Fruit fly (Drosophila melanogaster) whole organism, embryonic: ENCODE data around the gene MICAL-like.

Experiments
- Awh ChIP-seq: fragments of 200-800 bp; sonication (Bioruptor generic); IDR thresholded peaks from 2 replicates; pipeline ENCODE4, ENCODE4 v1.3.6; 2022; ENCODE audit warnings: missing biosample characterization, missing genetic modification characterization
- Bteb2 ChIP-seq: fragments of 200-800 bp; sonication (Bioruptor generic); optimal IDR thresholded peaks from 2 replicates; lab custom pipeline; 2016; ENCODE audit warnings: missing biosample characterization, missing genetic modification characterization
- CG10147 ChIP-seq: fragments of 200-800 bp; sonication (Bioruptor generic); optimal IDR thresholded peaks from 2 replicates; lab custom pipeline; 2019; ENCODE audit warnings: missing biosample characterization, mild to moderate bottlenecking, missing genetic modification characterization, moderate library complexity
- CG10543 ChIP-seq: fragments of 200-800 bp; sonication (Bioruptor generic); optimal IDR thresholded peaks from 3 replicates; lab custom pipeline; 2017; ENCODE audit warnings: missing biosample characterization, mild to moderate bottlenecking, missing genetic modification characterization, moderate library complexity
- CG12942 ChIP-seq: fragments of 200-800 bp; sonication (Bioruptor generic); optimal IDR thresholded peaks from 3 replicates; lab custom pipeline; 2016; ENCODE audit warnings: missing biosample characterization, missing genetic modification characterization
- CG15011 ChIP-seq: fragments of 200-800 bp; sonication (Bioruptor generic); optimal IDR thresholded peaks from 3 replicates; lab custom pipeline; 2018; ENCODE audit warnings: missing biosample characterization, mild to moderate bottlenecking, missing genetic modification characterization
- CG2116 ChIP-seq: fragments of 200-800 bp; sonication (Bioruptor generic); optimal IDR thresholded peaks from 3 replicates; lab custom pipeline; 2018; ENCODE audit warnings: missing biosample characterization, mild to moderate bottlenecking, missing genetic modification characterization
- CG2678 ChIP-seq: fragments of 200-800 bp; sonication (Bioruptor generic); optimal IDR thresholded peaks from 3 replicates; lab custom pipeline; 2019; ENCODE audit warnings: missing biosample characterization, mild to moderate bottlenecking, missing genetic modification characterization, moderate library complexity
- CG3163 ChIP-seq: fragments of 200-800 bp; sonication (Bioruptor generic); optimal IDR thresholded peaks from 3 replicates; lab custom pipeline; 2016; ENCODE audit warnings: missing biosample characterization, missing genetic modification characterization
- CG33557 ChIP-seq: fragments of 200-800 bp; sonication (Bioruptor generic); optimal IDR thresholded peaks from 2 replicates; lab custom pipeline; 2019; ENCODE audit warnings: missing biosample characterization, mild to moderate bottlenecking, missing genetic modification characterization, moderate library complexity
- CG34224 ChIP-seq: fragments of 200-800 bp; sonication (Bioruptor generic); IDR thresholded peaks from 3 replicates; pipeline ENCODE4 v1.3.6; 2022; ENCODE audit warnings: missing biosample characterization, missing genetic modification characterization; ENCODE audit not compliant: partially characterized antibody
- CG34422 ChIP-seq: fragments of 200-800 bp; sonication (Bioruptor generic); IDR thresholded peaks from 3 replicates; pipeline ENCODE4 v1.3.6; 2022; ENCODE audit warnings: missing biosample characterization, missing genetic modification characterization
- CG3838 ChIP-seq: fragments of 200-800 bp; sonication (Bioruptor generic); optimal IDR thresholded peaks from 3 replicates; lab custom pipeline; 2016; ENCODE audit warnings: missing biosample characterization, missing genetic modification characterization
- CG6654 ChIP-seq: fragments of 200-800 bp; sonication (Bioruptor generic); optimal IDR thresholded peaks from 2 replicates; lab custom pipeline; 2017; ENCODE audit warnings: missing biosample characterization, mild to moderate bottlenecking, missing genetic modification characterization
- CG6765 ChIP-seq: fragments of 200-800 bp; sonication (Bioruptor generic); optimal IDR thresholded peaks from 3 replicates; lab custom pipeline; 2017; ENCODE audit warnings: missing biosample characterization, mild to moderate bottlenecking, missing genetic modification characterization
- CG7556 ChIP-seq: fragments of 200-800 bp; sonication (Bioruptor generic); optimal IDR thresholded peaks from 2 replicates; lab custom pipeline; 2017; ENCODE audit warnings: missing biosample characterization, mild to moderate bottlenecking, missing genetic modification characterization
- CG8359 ChIP-seq: fragments of 200-800 bp; sonication (Bioruptor generic); optimal IDR thresholded peaks from 2 replicates; lab custom pipeline; 2017; ENCODE audit warnings: missing biosample characterization, mild to moderate bottlenecking, missing genetic modification characterization, borderline replicate concordance
- CG9932 ChIP-seq: fragments of 200-800 bp; sonication (Bioruptor generic); IDR thresholded peaks from 2 replicates; pipeline ENCODE4 v1.3.6; 2022; ENCODE audit warnings: missing biosample characterization, missing genetic modification characterization
- CTCF ChIP-seq: fragments of 200-800 bp; sonication (Bioruptor generic); optimal IDR thresholded peaks from 2 replicates; lab custom pipeline; 2017; ENCODE audit warnings: missing biosample characterization, mild to moderate bottlenecking, missing genetic modification characterization, moderate library complexity
- Camta ChIP-seq: fragments of 200-800 bp; sonication (Bioruptor generic); optimal IDR thresholded peaks from 2 replicates; lab custom pipeline; 2016; ENCODE audit warnings: missing biosample characterization, missing genetic modification characterization
- Chrac-16 ChIP-seq: fragments of 200-800 bp; sonication (Bioruptor generic); optimal IDR thresholded peaks from 3 replicates; lab custom pipeline; 2016; ENCODE audit warnings: missing biosample characterization, missing genetic modification characterization
- CkIIα-i1 ChIP-seq: fragments of 200-800 bp; sonication (Bioruptor generic); IDR thresholded peaks from 2 replicates; pipeline ENCODE4 v1.3.6; 2022; ENCODE audit warnings: missing biosample characterization, missing genetic modification characterization
- Dp ChIP-seq: fragments of 200-800 bp; sonication (Bioruptor generic); optimal IDR thresholded peaks from 2 replicates; lab custom pipeline; 2018; ENCODE audit warnings: missing biosample characterization, mild to moderate bottlenecking, missing genetic modification characterization, moderate library complexity
- ERR ChIP-seq: fragments of 200-800 bp; sonication (Bioruptor generic); optimal IDR thresholded peaks from 2 replicates; lab custom pipeline; 2016; ENCODE audit warnings: missing biosample characterization, missing genetic modification characterization
- Eip74EF ChIP-seq, 2 experiments: fragments of 200-800 bp in 1 of 2; fragments of >200 bp in 1 of 2; sonication (Bioruptor generic) in 1 of 2; optimal IDR thresholded peaks; 2 replicates each; lab custom pipeline; 2017 to 2019; ENCODE audit warnings: missing biosample characterization in 2 of 2, missing genetic modification characterization in 2 of 2, mild to moderate bottlenecking in 1 of 2, moderate library complexity in 1 of 2
- H15 ChIP-seq: fragments of 200-800 bp; sonication (Bioruptor generic); IDR thresholded peaks from 3 replicates; pipeline ENCODE4 v1.3.6; 2022; ENCODE audit warnings: missing biosample characterization, missing genetic modification characterization
- Hmr ChIP-seq: fragments of 200-800 bp; sonication (Bioruptor generic); optimal IDR thresholded peaks from 3 replicates; lab custom pipeline; 2017; ENCODE audit warnings: mild to moderate bottlenecking, missing biosample characterization, missing genetic modification reagents, missing genetic modification characterization
- ara ChIP-seq: fragments of 200-800 bp; sonication (Bioruptor generic); IDR thresholded peaks from 2 replicates; pipeline ENCODE4 v1.3.6; 2022; ENCODE audit warnings: missing biosample characterization, missing genetic modification characterization
- bab2 ChIP-seq: fragments of 200-800 bp; sonication (Bioruptor generic); optimal IDR thresholded peaks from 2 replicates; lab custom pipeline; 2016; ENCODE audit warnings: missing biosample characterization, missing genetic modification characterization
- bbx ChIP-seq: fragments of 200-800 bp; sonication (Bioruptor generic); IDR thresholded peaks from 2 replicates; pipeline ENCODE4 v1.3.6; 2022; ENCODE audit warnings: missing biosample characterization, missing genetic modification characterization; ENCODE audit not compliant: partially characterized antibody
- btn ChIP-seq: fragments of 200-800 bp; sonication (Bioruptor generic); optimal IDR thresholded peaks from 2 replicates; lab custom pipeline; 2016; ENCODE audit warnings: missing biosample characterization, missing genetic modification characterization
- ci ChIP-seq: fragments of 200-800 bp; sonication (Bioruptor generic); IDR thresholded peaks from 3 replicates; pipeline ENCODE4 v1.3.6; 2022; ENCODE audit warnings: missing biosample characterization, missing genetic modification characterization
- crp ChIP-seq, 2 experiments: fragments of 200-800 bp; sonication (Bioruptor generic); optimal IDR thresholded peaks; 2 replicates in 1 of 2; 3 replicates in 1 of 2; lab custom pipeline; 2017; ENCODE audit warnings: missing biosample characterization in 2 of 2, missing genetic modification characterization in 2 of 2, mild to moderate bottlenecking in 1 of 2, moderate library complexity in 1 of 2
- en ChIP-seq: fragments of 200-800 bp; sonication (Bioruptor generic); optimal IDR thresholded peaks from 2 replicates; lab custom pipeline; 2016; ENCODE audit warnings: missing biosample characterization, missing genetic modification characterization
- eve ChIP-seq, 2 experiments: fragments of >200 bp; optimal IDR thresholded peaks; 2 replicates each; lab custom pipeline; 2017; ENCODE audit warnings: missing biosample characterization in 2 of 2, missing genetic modification characterization in 2 of 2
- fru ChIP-seq: fragments of >200 bp; optimal IDR thresholded peaks from 2 replicates; lab custom pipeline; 2017
- gro ChIP-seq: fragments of 200-800 bp; sonication (Bioruptor generic); optimal IDR thresholded peaks from 2 replicates; lab custom pipeline; 2016; ENCODE audit warnings: missing biosample characterization, missing genetic modification characterization
- her ChIP-seq: fragments of 200-800 bp; sonication (Bioruptor generic); optimal IDR thresholded peaks from 2 replicates; lab custom pipeline; 2016; ENCODE audit warnings: missing biosample characterization, missing genetic modification characterization
- kay ChIP-seq: fragments of 200-800 bp; sonication (Bioruptor generic); optimal IDR thresholded peaks from 2 replicates; lab custom pipeline; 2016; ENCODE audit warnings: missing biosample characterization, missing genetic modification characterization
- lmd ChIP-seq: fragments of 200-800 bp; sonication (Bioruptor generic); IDR thresholded peaks from 2 replicates; pipeline ENCODE4 v1.3.6; 2022; ENCODE audit warnings: missing biosample characterization, missing genetic modification characterization
- lola ChIP-seq, 3 experiments: fragments of >200 bp in 2 of 3; fragments of 200-800 bp in 1 of 3; sonication (Bioruptor generic) in 1 of 3; optimal IDR thresholded peaks; 2 replicates each; lab custom pipeline; 2017 to 2019; ENCODE audit warnings: missing biosample characterization in 3 of 3, missing genetic modification characterization in 3 of 3, mild to moderate bottlenecking in 1 of 3, moderate library complexity in 1 of 3
- p53 ChIP-seq: fragments of 200-800 bp; sonication (Bioruptor generic); optimal IDR thresholded peaks from 2 replicates; lab custom pipeline; 2016; ENCODE audit warnings: missing biosample characterization, missing genetic modification characterization
- prd ChIP-seq, 3 experiments: fragments of >200 bp in 2 of 3; fragments of 200-800 bp in 1 of 3; sonication (Bioruptor generic) in 1 of 3; optimal IDR thresholded peaks in 2 of 3; IDR thresholded peaks in 1 of 3; 2 replicates in 2 of 3; 3 replicates in 1 of 3; pipeline versions ENCODE4 v1.3.6 to Lab custom; 2017 to 2022; ENCODE audit warnings: missing biosample characterization in 1 of 3, missing genetic modification characterization in 1 of 3
- ranshi ChIP-seq: fragments of 200-800 bp; sonication (Bioruptor generic); IDR thresholded peaks from 2 replicates; pipeline ENCODE4 v1.3.6; 2022; ENCODE audit warnings: missing biosample characterization, missing genetic modification characterization
- schlank ChIP-seq: fragments of 200-800 bp; sonication (Bioruptor generic); optimal IDR thresholded peaks from 2 replicates; lab custom pipeline; 2018; ENCODE audit warnings: missing biosample characterization, mild to moderate bottlenecking, missing genetic modification characterization
- slbo ChIP-seq: fragments of 200-800 bp; sonication (Bioruptor generic); IDR thresholded peaks from 2 replicates; pipeline ENCODE4 v1.3.6; 2022; ENCODE audit warnings: missing biosample characterization, missing genetic modification characterization
- sr ChIP-seq: fragments of 200-800 bp; sonication (Bioruptor generic); IDR thresholded peaks from 3 replicates; pipeline ENCODE4 v1.3.6; 2022; ENCODE audit warnings: missing biosample characterization, missing genetic modification characterization
- tgo ChIP-seq: fragments of 200-800 bp; sonication (Bioruptor generic); IDR thresholded peaks from 3 replicates; pipeline ENCODE4 v1.3.6; 2022; ENCODE audit warnings: missing biosample characterization, missing genetic modification characterization
- tna ChIP-seq: fragments of 200-800 bp; sonication (Bioruptor generic); IDR thresholded peaks from 2 replicates; pipeline ENCODE4 v1.3.6; 2022; ENCODE audit warnings: missing biosample characterization, missing genetic modification characterization; ENCODE audit not compliant: partially characterized antibody
- ttk ChIP-seq: fragments of 200-800 bp; sonication (Bioruptor generic); IDR thresholded peaks from 2 replicates; pipeline ENCODE4 v2.1.2; 2022; ENCODE audit warnings: missing biosample characterization, missing genetic modification characterization

The MICAL-like gene

dm6 chr3L:13017803-13018324 is 2.7 kb upstream of the MICAL-like start, which contains the start of the genes mRpL20 and Icmt (continued):
- TF ChIP-seq Dp (GFP tag; lab: Kevin White, UChicago) (peak; percentile 40), p53 (GFP tag; lab: Kevin White, UChicago) (no peak), CG33557 (peak; percentile 70), ara (GFP tag; lab: Robert Waterston, UW) (peak; percentile 96), CG3838 (GFP tag; lab: Kevin White, UChicago) (peak; percentile 55), btn (GFP tag; lab: Kevin White, UChicago) (no peak), fru (lab: Kevin White, UChicago) (no peak), CkIIα-i1 (GFP tag; lab: Robert Waterston, UW) (peak; percentile 55; the same call in 1 of the 2 replicates), CG6654 (GFP tag; lab: Kevin White, UChicago) (peak; percentile 52), tna (GFP tag; lab: Robert Waterston, UW) (peak; percentile 80), CG3163 (GFP tag; lab: Kevin White, UChicago) (no peak), kay (GFP tag; lab: Kevin White, UChicago) (peak; percentile 75), ci (peak; percentile 94), schlank (tag; lab: Kevin White, UChicago) (peak; percentile 85), CG7556 (GFP tag; lab: Kevin White, UChicago) (peak; percentile 92), CG8359 (GFP tag; lab: Kevin White, UChicago) (peak; percentile 25), CG10147 (GFP tag; lab: Kevin White, UChicago) (peak; percentile 77), Camta (no peak), CG2116 (GFP tag; lab: Kevin White, UChicago) (peak; percentile 83), gro (GFP tag; lab: Kevin White, UChicago) (no peak), Chrac-16 (GFP tag; lab: Kevin White, UChicago) (peak; percentile 87), bbx (GFP tag; lab: Robert Waterston, UW) (peak; percentile 75), lmd (GFP tag; lab: Robert Waterston, UW) (peak; percentile 98), CG34224 (GFP tag; lab: Robert Waterston, UW) (peak; percentile 74), her (GFP tag; lab: Kevin White, UChicago) (no peak), CTCF (peak; percentile 37), tgo (GFP tag; lab: Robert Waterston, UW) (peak; percentile 98), crp (GFP tag; optimal IDR thresholded peaks at IDR 0.05; lab: Kevin White, UChicago) (peak in 1 of 2 experiments; percentile 54), Awh (GFP tag; lab: Robert Waterston, UW) (peak; percentile 98), CG34422 (GFP tag; lab: Robert Waterston, UW) (peak; percentile 97), slbo (GFP tag; lab: Robert Waterston, UW) (peak; percentile 99), eve (GFP tag; optimal IDR thresholded peaks at IDR 0.05; lab: Kevin White, UChicago) (peak in 1 of 2 experiments; percentile 35), ttk (GFP tag; lab: Robert Waterston, UW) (peak; percentile 98), ranshi (peak; percentile 96), lola (GFP tag; optimal IDR thresholded peaks at IDR 0.05; lab: Kevin White, UChicago) (peak in 1 of 3 experiments; percentile 85), CG12942 (peak; percentile 88), Bteb2 (GFP tag; lab: Kevin White, UChicago) (peak; percentile 51), CG2678 (tag; lab: Kevin White, UChicago) (peak; percentile 94), Eip74EF (GFP tag; optimal IDR thresholded peaks at IDR 0.05; lab: Kevin White, UChicago) (peak in 1 of 2 experiments; percentile 90), Hmr (GFP tag; lab: Kevin White, UChicago) (peak; percentile 95), CG9932 (peak; percentile 95), bab2 (peak; percentile 36), CG15011 (GFP tag; lab: Kevin White, UChicago) (peak; percentile 69), sr (GFP tag; lab: Robert Waterston, UW) (peak; percentile 76; the same call in 2 of the 3 replicates), H15 (GFP tag; lab: Robert Waterston, UW) (peak; percentile 96), prd (optimal IDR thresholded peaks at IDR 0.05; lab: Kevin White, UChicago) (no peak), prd (GFP tag; IDR thresholded peaks at IDR 0.05; lab: Robert Waterston, UW) (peak; percentile 99), ERR (no peak), en (GFP tag; lab: Kevin White, UChicago) (no peak), CG6765 (GFP tag; lab: Kevin White, UChicago) (peak; percentile 73), CG10543 (GFP tag; lab: Kevin White, UChicago) (peak; percentile 62)
